Worm (Caenorhabditis elegans) whole organism, L2 larva: Measurements from ENCODE around the gene mpz-5.

Source experiments
- blmp-1 ChIP-seq: sonication (generic microtip); optimal IDR thresholded peaks from 2 replicates; lab custom pipeline; 2017; ENCODE audit warnings: missing genetic modification characterization, mild to moderate bottlenecking, missing compliant biosample characterization, antibody characterized with exemption, moderate library complexity; ENCODE audit not compliant: insufficient read depth
- fos-1 ChIP-seq: fragments of 150-350 bp; optimal IDR thresholded peaks from 2 replicates; lab custom pipeline; 2014; ENCODE audit warnings: missing biosample characterization, missing genetic modification characterization
- mdl-1 ChIP-seq, 2 experiments: fragments of 150-350 bp in 1 of 2; sonication (generic microtip) in 1 of 2; optimal IDR thresholded peaks; 2 replicates each; lab custom pipeline; 2017; ENCODE audit warnings: missing biosample characterization in 2 of 2, missing genetic modification characterization in 2 of 2
- nhr-10 ChIP-seq: sonication (generic microtip); optimal IDR thresholded peaks from 2 replicates; lab custom pipeline; 2017; ENCODE audit warnings: missing biosample characterization, missing genetic modification characterization
- unc-39 ChIP-seq: fragments of 150-350 bp; optimal IDR thresholded peaks from 2 replicates; lab custom pipeline; 2014; ENCODE audit warnings: missing biosample characterization, missing genetic modification characterization
- unc-62 ChIP-seq: fragments of 150-350 bp; optimal IDR thresholded peaks from 2 replicates; lab custom pipeline; 2014; ENCODE audit warnings: missing biosample characterization, missing genetic modification reagents, missing genetic modification characterization

- TF ChIP-seq unc-62 (GFP tag; lab: Kevin White, UChicago) (no peak), unc-39 (no peak), mdl-1 (tag; optimal IDR thresholded peaks at IDR 0.05; lab: Kevin White, UChicago) (no peak), blmp-1 (tag; lab: Kevin White, UChicago) (no peak), nhr-10 (tag; lab: Kevin White, UChicago) (no peak), fos-1 (tag; lab: Kevin White, UChicago) (peak; percentile 71)
These were observed 46.8 kb upstream of the mpz-5 start for ce11 chrIV:10420440-10420839.
